Worm (Caenorhabditis elegans): Measurements from ENCODE around the gene mtre-1.

- TF ChIP-seq ama-1 (optimal IDR thresholded peaks at IDR 0.05) = no peak
- no peak for TF ChIP-seq scrt-1 (GFP tag; IDR thresholded peaks at IDR 0.05)
- no peak for TF ChIP-seq ets-7 (tag; optimal IDR thresholded peaks at IDR 0.05)
- TF ChIP-seq ceh-36 (tag; optimal IDR thresholded peaks at IDR 0.05) = no peak
- no peak for TF ChIP-seq flt-1 (GFP tag; IDR thresholded peaks at IDR 0.05)
- no peak for TF ChIP-seq aly-1 (tag; optimal IDR thresholded peaks at IDR 0.05)
- TF ChIP-seq sea-1 (GFP tag; conservative IDR thresholded peaks at IDR 0.05) = no peak
Measured at ce11 chrII:8004752-8005151, 45.6 kb downstream of the mtre-1 start.

Data from whole organism, early embryonic.